Fruit fly (Drosophila melanogaster) whole organism, embryonic: ENCODE results near the gene Sry-alpha.

Experiments used
- Awh ChIP-seq: fragments of 200-800 bp; sonication (Bioruptor generic); IDR thresholded peaks from 2 replicates; pipeline ENCODE4, ENCODE4 v1.3.6; 2022; ENCODE audit warnings: missing biosample characterization, missing genetic modification characterization
- Blimp-1 ChIP-seq: fragments of 200-800 bp; sonication (Bioruptor generic); optimal IDR thresholded peaks from 3 replicates; lab custom pipeline; 2018; ENCODE audit warnings: missing biosample characterization, missing genetic modification characterization, mild to moderate bottlenecking, moderate library complexity, missing genetic modification reagents
- C15 ChIP-seq: fragments of 200-800 bp; sonication (Bioruptor generic); IDR thresholded peaks from 3 replicates; pipeline ENCODE4 v1.3.6; 2022; ENCODE audit warnings: missing biosample characterization, missing genetic modification characterization
- CG11456 ChIP-seq: fragments of 200-800 bp; sonication (Bioruptor generic); IDR thresholded peaks from 3 replicates; pipeline ENCODE4 v1.3.6; 2022; ENCODE audit warnings: missing biosample characterization, missing genetic modification characterization
- CG12236 ChIP-seq: fragments of 200-800 bp; sonication (Bioruptor generic); optimal IDR thresholded peaks from 2 replicates; lab custom pipeline; 2016; ENCODE audit warnings: missing biosample characterization, missing genetic modification characterization
- CG12942 ChIP-seq: fragments of 200-800 bp; sonication (Bioruptor generic); optimal IDR thresholded peaks from 3 replicates; lab custom pipeline; 2016; ENCODE audit warnings: missing biosample characterization, missing genetic modification characterization
- CG14441 ChIP-seq: fragments of 200-800 bp; sonication (Bioruptor generic); IDR thresholded peaks from 2 replicates; pipeline ENCODE4 v1.3.6; 2022; ENCODE audit warnings: missing biosample characterization, missing genetic modification characterization
- CG15269 ChIP-seq: fragments of 200-800 bp; sonication (Bioruptor generic); optimal IDR thresholded peaks from 2 replicates; lab custom pipeline; 2018; ENCODE audit warnings: missing biosample characterization, mild to moderate bottlenecking, missing genetic modification characterization, moderate library complexity
- CG15696 ChIP-seq: fragments of 200-800 bp; sonication (Bioruptor generic); optimal IDR thresholded peaks from 2 replicates; lab custom pipeline; 2019; ENCODE audit warnings: missing biosample characterization, mild to moderate bottlenecking, missing genetic modification characterization, moderate library complexity
- CG16779 ChIP-seq: fragments of 200-800 bp; sonication (Bioruptor generic); IDR thresholded peaks from 2 replicates; pipeline ENCODE4 v1.3.6; 2022; ENCODE audit warnings: missing biosample characterization, missing genetic modification characterization
- CG17361 ChIP-seq: fragments of 200-800 bp; sonication (Bioruptor generic); IDR thresholded peaks from 3 replicates; pipeline ENCODE4 v1.3.6; 2022; ENCODE audit warnings: missing biosample characterization, missing genetic modification characterization
- CG2712 ChIP-seq: fragments of 200-800 bp; optimal IDR thresholded peaks from 3 replicates; lab custom pipeline; 2019; ENCODE audit warnings: missing biosample characterization, mild to moderate bottlenecking, missing genetic modification characterization, moderate library complexity
- CG31441 ChIP-seq: fragments of 200-800 bp; sonication (Bioruptor generic); IDR thresholded peaks from 2 replicates; pipeline ENCODE4 v1.3.6; 2022; ENCODE audit warnings: missing biosample characterization, missing genetic modification characterization
- CG3281 ChIP-seq: fragments of 200-800 bp; sonication (Bioruptor generic); optimal IDR thresholded peaks from 3 replicates; lab custom pipeline; 2017; ENCODE audit warnings: missing biosample characterization, mild to moderate bottlenecking, missing genetic modification characterization
- CG3407 ChIP-seq: fragments of 200-800 bp; sonication (Bioruptor generic); optimal IDR thresholded peaks from 2 replicates; lab custom pipeline; 2018; ENCODE audit warnings: missing biosample characterization, mild to moderate bottlenecking, missing genetic modification characterization
- CG42726 ChIP-seq: fragments of 200-800 bp; sonication (Bioruptor generic); IDR thresholded peaks from 2 replicates; pipeline ENCODE4 v1.3.6; 2022; ENCODE audit warnings: missing biosample characterization, missing genetic modification characterization; ENCODE audit not compliant: partially characterized antibody
- CG7556 ChIP-seq: fragments of 200-800 bp; sonication (Bioruptor generic); optimal IDR thresholded peaks from 2 replicates; lab custom pipeline; 2017; ENCODE audit warnings: missing biosample characterization, mild to moderate bottlenecking, missing genetic modification characterization
- CG7839 ChIP-seq: fragments of 200-800 bp; sonication (Bioruptor generic); optimal IDR thresholded peaks from 3 replicates; lab custom pipeline; 2018; ENCODE audit warnings: missing biosample characterization, mild to moderate bottlenecking, missing genetic modification characterization, moderate library complexity
- Dp ChIP-seq: fragments of 200-800 bp; sonication (Bioruptor generic); optimal IDR thresholded peaks from 2 replicates; lab custom pipeline; 2018; ENCODE audit warnings: missing biosample characterization, mild to moderate bottlenecking, missing genetic modification characterization, moderate library complexity
- H15 ChIP-seq: fragments of 200-800 bp; sonication (Bioruptor generic); IDR thresholded peaks from 3 replicates; pipeline ENCODE4 v1.3.6; 2022; ENCODE audit warnings: missing biosample characterization, missing genetic modification characterization
- HLH4C ChIP-seq: fragments of 200-800 bp; sonication (Bioruptor generic); IDR thresholded peaks from 3 replicates; pipeline ENCODE4 v1.3.6; 2022; ENCODE audit warnings: missing biosample characterization, missing genetic modification characterization; ENCODE audit not compliant: partially characterized antibody
- Med ChIP-seq: fragments of 200-800 bp; sonication (Bioruptor generic); peaks from one replicate; lab custom pipeline; 2016; ENCODE audit warnings: missing biosample characterization, missing genetic modification characterization, mild to moderate bottlenecking, inconsistent platforms, moderate library complexity
- Meics ChIP-seq: fragments of 200-800 bp; sonication (Bioruptor generic); optimal IDR thresholded peaks from 2 replicates; lab custom pipeline; 2017; ENCODE audit warnings: missing biosample characterization, mild to moderate bottlenecking, missing genetic modification characterization
- NFAT ChIP-seq: fragments of 200-800 bp; sonication (Bioruptor generic); IDR thresholded peaks from 2 replicates; pipeline ENCODE4 v1.3.6; 2022; ENCODE audit warnings: missing biosample characterization, missing genetic modification characterization
- Oli ChIP-seq: fragments of 200-800 bp; sonication (Bioruptor generic); optimal IDR thresholded peaks from 2 replicates; lab custom pipeline; 2018; ENCODE audit warnings: missing biosample characterization, mild to moderate bottlenecking, missing genetic modification characterization, moderate library complexity
- Opbp ChIP-seq: fragments of 200-800 bp; sonication (Bioruptor generic); IDR thresholded peaks from 3 replicates; pipeline ENCODE4 v1.3.6; 2022; ENCODE audit warnings: missing biosample characterization, missing genetic modification characterization; ENCODE audit not compliant: partially characterized antibody
- Pdp1 ChIP-seq, 2 experiments: fragments of 200-800 bp; sonication (Bioruptor generic); optimal IDR thresholded peaks; 3 replicates each; lab custom pipeline; 2016; ENCODE audit warnings: missing biosample characterization in 2 of 2, missing genetic modification characterization in 2 of 2, mild to moderate bottlenecking in 1 of 2, moderate library complexity in 1 of 2
- Ptx1 ChIP-seq: fragments of 200-800 bp; sonication (Bioruptor generic); IDR thresholded peaks from 2 replicates; pipeline ENCODE4 v1.3.6; 2022; ENCODE audit warnings: missing biosample characterization, missing genetic modification characterization
- Rfx ChIP-seq: fragments of 200-800 bp; sonication (Bioruptor generic); IDR thresholded peaks from 2 replicates; pipeline ENCODE4 v1.3.6; 2022; ENCODE audit warnings: missing biosample characterization, missing genetic modification characterization
- Xbp1 ChIP-seq: fragments of 200-800 bp; sonication (Bioruptor generic); optimal IDR thresholded peaks from 3 replicates; lab custom pipeline; 2016; ENCODE audit warnings: missing biosample characterization, mild to moderate bottlenecking, missing genetic modification characterization
- Xrp1 ChIP-seq: fragments of 200-800 bp; sonication (Bioruptor generic); IDR thresholded peaks from 2 replicates; pipeline ENCODE4 v1.3.6; 2022; ENCODE audit warnings: missing biosample characterization, missing genetic modification characterization
- ato ChIP-seq: fragments of 200-800 bp; sonication (Bioruptor generic); IDR thresholded peaks from 2 replicates; pipeline ENCODE4 v1.3.6; 2022; ENCODE audit warnings: missing biosample characterization, missing genetic modification characterization; ENCODE audit not compliant: partially characterized antibody
- dan ChIP-seq: fragments of 200-800 bp; sonication (Bioruptor generic); IDR thresholded peaks from 2 replicates; pipeline ENCODE4 v1.3.6; 2022; ENCODE audit warnings: missing biosample characterization, missing genetic modification characterization
- dysf ChIP-seq: fragments of 200-800 bp; sonication (Bioruptor generic); IDR thresholded peaks from 3 replicates; pipeline ENCODE4 v1.3.6; 2022; ENCODE audit warnings: missing biosample characterization, missing genetic modification characterization
- gt ChIP-seq: fragments of 200-800 bp; sonication (Bioruptor generic); IDR thresholded peaks from 2 replicates; pipeline ENCODE4 v1.3.6; 2022; ENCODE audit warnings: missing biosample characterization, missing genetic modification characterization
- ind ChIP-seq: fragments of 200-800 bp; sonication (Bioruptor generic); optimal IDR thresholded peaks from 3 replicates; lab custom pipeline; 2016; ENCODE audit warnings: missing biosample characterization, missing genetic modification characterization
- lmd ChIP-seq: fragments of 200-800 bp; sonication (Bioruptor generic); IDR thresholded peaks from 2 replicates; pipeline ENCODE4 v1.3.6; 2022; ENCODE audit warnings: missing biosample characterization, missing genetic modification characterization
- mld ChIP-seq: fragments of 200-800 bp; sonication (Bioruptor generic); IDR thresholded peaks from 3 replicates; pipeline ENCODE4 v1.3.6; 2022; ENCODE audit warnings: missing biosample characterization, missing genetic modification characterization; ENCODE audit not compliant: partially characterized antibody
- nau ChIP-seq: fragments of 200-800 bp; sonication (Bioruptor generic); optimal IDR thresholded peaks from 3 replicates; lab custom pipeline; 2017; ENCODE audit warnings: missing biosample characterization, mild to moderate bottlenecking, missing genetic modification characterization, missing genetic modification reagents
- nmo ChIP-seq: fragments of 200-800 bp; sonication (Bioruptor generic); optimal IDR thresholded peaks from 2 replicates; lab custom pipeline; 2018; ENCODE audit warnings: missing biosample characterization, mild to moderate bottlenecking, missing genetic modification characterization, moderate library complexity
- onecut ChIP-seq: fragments of 200-800 bp; sonication (Bioruptor generic); IDR thresholded peaks from 2 replicates; pipeline ENCODE4 v1.3.6; 2022; ENCODE audit warnings: missing biosample characterization, missing genetic modification characterization
- pb ChIP-seq: fragments of 200-800 bp; sonication (Bioruptor generic); optimal IDR thresholded peaks from 3 replicates; lab custom pipeline; 2016; ENCODE audit warnings: missing biosample characterization, missing genetic modification characterization
- phol ChIP-seq: fragments of 200-800 bp; sonication (Bioruptor generic); optimal IDR thresholded peaks from 3 replicates; lab custom pipeline; 2018; ENCODE audit warnings: missing biosample characterization, mild to moderate bottlenecking, missing genetic modification characterization, moderate library complexity
- prd ChIP-seq, 3 experiments: fragments of >200 bp in 2 of 3; fragments of 200-800 bp in 1 of 3; sonication (Bioruptor generic) in 1 of 3; optimal IDR thresholded peaks in 2 of 3; IDR thresholded peaks in 1 of 3; 2 replicates in 2 of 3; 3 replicates in 1 of 3; pipeline versions ENCODE4 v1.3.6 to Lab custom; 2017 to 2022; ENCODE audit warnings: missing biosample characterization in 1 of 3, missing genetic modification characterization in 1 of 3
- ranshi ChIP-seq: fragments of 200-800 bp; sonication (Bioruptor generic); IDR thresholded peaks from 2 replicates; pipeline ENCODE4 v1.3.6; 2022; ENCODE audit warnings: missing biosample characterization, missing genetic modification characterization
- slbo ChIP-seq: fragments of 200-800 bp; sonication (Bioruptor generic); IDR thresholded peaks from 2 replicates; pipeline ENCODE4 v1.3.6; 2022; ENCODE audit warnings: missing biosample characterization, missing genetic modification characterization
- tx ChIP-seq: fragments of 200-800 bp; sonication (Bioruptor generic); optimal IDR thresholded peaks from 2 replicates; lab custom pipeline; 2016; ENCODE audit warnings: missing biosample characterization, missing genetic modification characterization
- unc-4 ChIP-seq: fragments of 200-800 bp; sonication (Bioruptor generic); IDR thresholded peaks from 2 replicates; pipeline ENCODE4 v1.3.6; 2022; ENCODE audit warnings: missing biosample characterization, missing genetic modification characterization; ENCODE audit not compliant: partially characterized antibody
- unpg ChIP-seq: fragments of 200-800 bp; sonication (Bioruptor generic); optimal IDR thresholded peaks from 3 replicates; lab custom pipeline; 2018; ENCODE audit warnings: missing biosample characterization, mild to moderate bottlenecking, missing genetic modification characterization, moderate library complexity
- z ChIP-seq: fragments of 200-800 bp; sonication (Bioruptor generic); IDR thresholded peaks from 3 replicates; pipeline ENCODE4 v1.3.6; 2022; ENCODE audit warnings: missing biosample characterization, missing genetic modification characterization

The Sry-alpha gene

dm6 chr3R:30083215-30083614, 43.7 kb downstream of the Sry-alpha start (continued):
- no peak for TF ChIP-seq CG7556 (GFP tag; lab: Kevin White, UChicago)
- TF ChIP-seq H15 (GFP tag; lab: Robert Waterston, UW) = no peak
- TF ChIP-seq Dp (GFP tag; lab: Kevin White, UChicago) = no peak
- TF ChIP-seq Awh (GFP tag; lab: Robert Waterston, UW) = peak; percentile 29; the same call in 1 of the 2 replicates
- no peak for TF ChIP-seq CG42726 (GFP tag; lab: Robert Waterston, UW)
- peak; percentile 37; the same call in 1 of the 2 replicates for TF ChIP-seq Ptx1 (GFP tag; lab: Robert Waterston, UW)
- no peak for TF ChIP-seq pb (GFP tag; lab: Kevin White, UChicago)
- 0 out of 3 replicates have a peak, but pooled peaks have one; percentile 28 for TF ChIP-seq dysf (GFP tag; lab: Robert Waterston, UW)
- TF ChIP-seq tx (GFP tag; lab: Kevin White, UChicago) = no peak
- TF ChIP-seq CG15696 (tag; lab: Kevin White, UChicago) = no peak
- TF ChIP-seq CG3281 = no peak
- no peak for TF ChIP-seq C15 (GFP tag; lab: Robert Waterston, UW)
- 0 out of 2 replicates have a peak, but pooled peaks have one; percentile 15 for TF ChIP-seq Rfx (GFP tag; lab: Robert Waterston, UW)
- TF ChIP-seq CG17361 (GFP tag; lab: Robert Waterston, UW) = 0 out of 3 replicates have a peak, but pooled peaks have one; percentile 13
- TF ChIP-seq onecut (GFP tag; lab: Robert Waterston, UW) = no peak
- TF ChIP-seq CG15269 (tag; lab: Kevin White, UChicago) = peak; percentile 19
- TF ChIP-seq CG16779 (GFP tag; lab: Robert Waterston, UW) = no peak
- peak; percentile 24 for TF ChIP-seq phol (tag; lab: Kevin White, UChicago)
- TF ChIP-seq lmd = 0 out of 2 replicates have a peak, but pooled peaks have one; percentile 32
- TF ChIP-seq ind (GFP tag; lab: Kevin White, UChicago) = peak; percentile 16
- TF ChIP-seq CG31441 (GFP tag; lab: Robert Waterston, UW) = 0 out of 2 replicates have a peak, but pooled peaks have one; percentile 17
- TF ChIP-seq mld (GFP tag; lab: Robert Waterston, UW) = no peak
- peak in 1 of 2 experiments; percentile 11 for TF ChIP-seq Pdp1 (GFP tag; optimal IDR thresholded peaks at IDR 0.05; lab: Kevin White, UChicago)
- peak; percentile 40 for TF ChIP-seq Blimp-1
- TF ChIP-seq ato = no peak
- TF ChIP-seq Med (GFP tag; lab: Kevin White, UChicago) = peak; percentile 47
- TF ChIP-seq Oli (tag; lab: Kevin White, UChicago) = peak; percentile 40
- TF ChIP-seq prd (optimal IDR thresholded peaks at IDR 0.05; lab: Kevin White, UChicago) = no peak
- TF ChIP-seq prd (GFP tag; IDR thresholded peaks at IDR 0.05; lab: Robert Waterston, UW) = peak; percentile 26; the same call in 1 of the 3 replicates
- no peak for TF ChIP-seq nau (GFP tag; lab: Kevin White, UChicago)
- TF ChIP-seq gt (GFP tag; lab: Robert Waterston, UW) = no peak
- TF ChIP-seq dan (GFP tag; lab: Robert Waterston, UW) = no peak
- TF ChIP-seq unc-4 (GFP tag; lab: Robert Waterston, UW) = no peak
- TF ChIP-seq CG3407 = no peak
- TF ChIP-seq slbo = peak; percentile 38; the same call in 1 of the 2 replicates
- TF ChIP-seq CG12942 = no peak
- TF ChIP-seq Xrp1 (GFP tag; lab: Robert Waterston, UW) = peak; percentile 15; the same call in 1 of the 2 replicates
- TF ChIP-seq Opbp = no peak
- no peak for TF ChIP-seq CG7839
- TF ChIP-seq HLH4C (GFP tag; lab: Robert Waterston, UW) = no peak
- TF ChIP-seq CG12236 (GFP tag; lab: Kevin White, UChicago) = no peak
- no peak for TF ChIP-seq CG11456
- peak; percentile 12 for TF ChIP-seq CG2712 (tag; lab: Kevin White, UChicago)
- TF ChIP-seq Meics (GFP tag; lab: Kevin White, UChicago) = peak; percentile 24
- TF ChIP-seq z (GFP tag; lab: Robert Waterston, UW) = no peak
- peak; percentile 15 for TF ChIP-seq Xbp1 (GFP tag; lab: Kevin White, UChicago)
- TF ChIP-seq nmo (GFP tag; lab: Kevin White, UChicago) = peak; percentile 3
- TF ChIP-seq unpg (GFP tag; lab: Kevin White, UChicago) = peak; percentile 14
- no peak for TF ChIP-seq ranshi
- peak; percentile 33 for TF ChIP-seq CG14441 (GFP tag; lab: Robert Waterston, UW)
- no peak for TF ChIP-seq NFAT
